Worm (Caenorhabditis elegans) whole organism, L1 larva: Measurements from ENCODE around the gene T05H10.1.

ENCODE experiments used
- C16A3.4 ChIP-seq: fragments of 150-350 bp; optimal IDR thresholded peaks from 2 replicates; lab custom pipeline; 2014; ENCODE audit warnings: missing biosample characterization, missing genetic modification characterization
- F16B12.6 ChIP-seq: fragments of 150-350 bp; optimal IDR thresholded peaks from 2 replicates; lab custom pipeline; 2014; ENCODE audit warnings: missing biosample characterization, missing genetic modification characterization
- Y116A8C.19 ChIP-seq: sonication (generic microtip); optimal IDR thresholded peaks from 2 replicates; lab custom pipeline; 2016; ENCODE audit warnings: missing compliant biosample characterization, missing genetic modification characterization, borderline replicate concordance
- aha-1 ChIP-seq: fragments of 150-350 bp; optimal IDR thresholded peaks from 2 replicates; lab custom pipeline; 2014; ENCODE audit warnings: missing biosample characterization, missing genetic modification characterization
- alr-1 ChIP-seq: fragments of 200-800 bp; sonication (Bioruptor generic); optimal IDR thresholded peaks from 2 replicates; lab custom pipeline; 2018; ENCODE audit warnings: borderline replicate concordance, mild to moderate bottlenecking, missing genetic modification characterization, missing compliant biosample characterization
- aly-2 ChIP-seq: fragments of 150-350 bp; optimal IDR thresholded peaks from 2 replicates; lab custom pipeline; 2014; ENCODE audit warnings: missing biosample characterization, missing genetic modification characterization
- ama-1 ChIP-seq: fragments of 150-350 bp; optimal IDR thresholded peaks from 2 replicates; lab custom pipeline; 2014
- blmp-1 ChIP-seq: fragments of 150-350 bp; optimal IDR thresholded peaks from 2 replicates; lab custom pipeline; 2014; ENCODE audit warnings: missing biosample characterization, missing genetic modification characterization
- ceh-63 ChIP-seq: fragments of 200-800 bp; sonication (Bioruptor generic); optimal IDR thresholded peaks from 2 replicates; lab custom pipeline; 2018; ENCODE audit warnings: mild to moderate bottlenecking, missing genetic modification characterization, missing compliant biosample characterization
- ceh-8 ChIP-seq: fragments of 200-800 bp; sonication (Bioruptor generic); optimal IDR thresholded peaks from 2 replicates; lab custom pipeline; 2018; ENCODE audit warnings: mild to moderate bottlenecking, missing genetic modification characterization, moderate library complexity, missing compliant biosample characterization
- ceh-82 ChIP-seq, 3 experiments: fragments of 150-350 bp in 1 of 3; sonication (generic microtip) in 2 of 3; optimal IDR thresholded peaks; 2 replicates each; lab custom pipeline; 2014 to 2017; ENCODE audit warnings: missing biosample characterization in 3 of 3, missing genetic modification characterization in 3 of 3
- ceh-88 ChIP-seq: fragments of 200-800 bp; sonication (Bioruptor generic); IDR thresholded peaks from 2 replicates; pipeline ENCODE4 v1.3.6; 2022; ENCODE audit warnings: missing genetic modification characterization, missing compliant biosample characterization
- ceh-90 ChIP-seq: sonication (generic microtip); optimal IDR thresholded peaks from 2 replicates; lab custom pipeline; 2016; ENCODE audit warnings: missing genetic modification characterization, missing compliant biosample characterization
- ces-1 ChIP-seq: fragments of 150-350 bp; optimal IDR thresholded peaks from 2 replicates; lab custom pipeline; 2014; ENCODE audit warnings: missing biosample characterization, missing genetic modification reagents, missing genetic modification characterization
- dpl-1 ChIP-seq, 3 experiments: fragments of 150-350 bp in 2 of 3; sonication (generic microtip) in 1 of 3; optimal IDR thresholded peaks; 2 replicates each; lab custom pipeline; 2014 to 2017; ENCODE audit warnings: missing biosample characterization in 3 of 3, missing genetic modification characterization in 3 of 3, missing genetic modification reagents in 3 of 3
- elt-2 ChIP-seq: sonication (generic microtip); optimal IDR thresholded peaks from 2 replicates; lab custom pipeline; 2016; ENCODE audit warnings: missing genetic modification characterization, mild to moderate bottlenecking, inconsistent platforms, missing compliant biosample characterization, missing genetic modification reagents
- elt-3 ChIP-seq, 6 experiments: fragments of 150-350 bp in 1 of 6; sonication (generic microtip); optimal IDR thresholded peaks; 2 replicates each; lab custom pipeline; 2017 to 2018; ENCODE audit warnings: missing biosample characterization in 6 of 6, missing genetic modification characterization in 6 of 6, inconsistent platforms in 1 of 6
- ets-5 ChIP-seq: fragments of 200-800 bp; sonication (Bioruptor generic); IDR thresholded peaks from 2 replicates; pipeline ENCODE4 v1.3.6; 2022; ENCODE audit warnings: missing genetic modification characterization, missing compliant biosample characterization
- fkh-10 ChIP-seq: sonication (generic microtip); optimal IDR thresholded peaks from 2 replicates; lab custom pipeline; 2017; ENCODE audit warnings: missing biosample characterization, missing genetic modification reagents, missing genetic modification characterization
- fkh-4 ChIP-seq: sonication (generic microtip); optimal IDR thresholded peaks from 2 replicates; lab custom pipeline; 2016; ENCODE audit warnings: missing compliant biosample characterization, missing genetic modification characterization, borderline replicate concordance
- fkh-8 ChIP-seq: sonication (generic microtip); optimal IDR thresholded peaks from 2 replicates; lab custom pipeline; 2016; ENCODE audit warnings: mild to moderate bottlenecking, missing genetic modification characterization, missing compliant biosample characterization
- grh-1 ChIP-seq: fragments of 200-800 bp; sonication (Bioruptor generic); IDR thresholded peaks from 2 replicates; pipeline ENCODE4 v1.3.6; 2022; ENCODE audit warnings: missing genetic modification reagents, missing genetic modification characterization, missing compliant biosample characterization
- hlh-17 ChIP-seq: fragments of 200-800 bp; sonication (Bioruptor generic); optimal IDR thresholded peaks from 2 replicates; lab custom pipeline; 2018; ENCODE audit warnings: missing genetic modification characterization, mild to moderate bottlenecking, missing compliant biosample characterization, moderate library complexity, borderline replicate concordance
- hlh-4 ChIP-seq: sonication (generic microtip); optimal IDR thresholded peaks from 2 replicates; lab custom pipeline; 2016; ENCODE audit warnings: mild to moderate bottlenecking, missing genetic modification characterization, missing compliant biosample characterization
- lin-13 ChIP-seq: fragments of 150-350 bp; optimal IDR thresholded peaks from 2 replicates; lab custom pipeline; 2014; ENCODE audit warnings: missing biosample characterization, missing genetic modification reagents, missing genetic modification characterization
- lin-15B ChIP-seq: fragments of 150-350 bp; sonication (generic microtip); optimal IDR thresholded peaks from 3 replicates; lab custom pipeline; 2014; ENCODE audit warnings: missing biosample characterization, missing genetic modification characterization
- lin-35 ChIP-seq, 2 experiments: fragments of 150-350 bp; optimal IDR thresholded peaks; 2 replicates each; lab custom pipeline; 2014; ENCODE audit warnings: missing biosample characterization in 2 of 2, missing genetic modification characterization in 2 of 2, missing genetic modification reagents in 2 of 2
- lin-39 ChIP-seq: fragments of 150-350 bp; optimal IDR thresholded peaks from 2 replicates; lab custom pipeline; 2014; ENCODE audit warnings: missing biosample characterization, missing genetic modification reagents, missing genetic modification characterization
- lir-3 ChIP-seq: sonication (generic microtip); optimal IDR thresholded peaks from 2 replicates; lab custom pipeline; 2016; ENCODE audit warnings: mild to moderate bottlenecking, missing genetic modification characterization, moderate library complexity, missing compliant biosample characterization; ENCODE audit not compliant: poor library complexity
- lsy-2 ChIP-seq, 2 experiments: fragments of 150-350 bp; optimal IDR thresholded peaks; 2 replicates each; lab custom pipeline; 2014; ENCODE audit warnings: missing biosample characterization in 2 of 2, missing genetic modification characterization in 2 of 2
- mab-9 ChIP-seq: fragments of 200-800 bp; sonication (Bioruptor generic); IDR thresholded peaks from 2 replicates; pipeline ENCODE4 v1.3.6; 2022; ENCODE audit warnings: missing genetic modification reagents, missing genetic modification characterization, missing compliant biosample characterization
- mep-1 ChIP-seq: fragments of 150-350 bp; optimal IDR thresholded peaks from 2 replicates; lab custom pipeline; 2014; ENCODE audit warnings: missing biosample characterization, missing genetic modification characterization
- nhr-11 ChIP-seq: fragments of 150-350 bp; optimal IDR thresholded peaks from 2 replicates; lab custom pipeline; 2014; ENCODE audit warnings: missing biosample characterization, missing genetic modification characterization
- nhr-237 ChIP-seq: fragments of 150-350 bp; optimal IDR thresholded peaks from 2 replicates; lab custom pipeline; 2014; ENCODE audit warnings: missing biosample characterization, missing genetic modification characterization
- nhr-47 ChIP-seq: sonication (generic microtip); optimal IDR thresholded peaks from 2 replicates; lab custom pipeline; 2016; ENCODE audit warnings: mild to moderate bottlenecking, missing genetic modification characterization, moderate library complexity, missing compliant biosample characterization
- nhr-77 ChIP-seq: fragments of 150-350 bp; optimal IDR thresholded peaks from 2 replicates; lab custom pipeline; 2014; ENCODE audit warnings: missing biosample characterization, missing genetic modification characterization
- nhr-84 ChIP-seq: sonication (generic microtip); optimal IDR thresholded peaks from 2 replicates; lab custom pipeline; 2017; ENCODE audit warnings: missing biosample characterization, missing genetic modification characterization
- nhr-85 ChIP-seq: sonication (generic microtip); peaks from one replicate; lab custom pipeline; 2016; ENCODE audit warnings: missing genetic modification characterization, inconsistent platforms, missing compliant biosample characterization
- pqm-1 ChIP-seq: sonication (generic microtip); optimal IDR thresholded peaks from 3 replicates; lab custom pipeline; 2017; ENCODE audit warnings: missing biosample characterization, missing genetic modification characterization
- snpc-4 ChIP-seq: fragments of 150-350 bp; optimal IDR thresholded peaks from 2 replicates; lab custom pipeline; 2014; ENCODE audit warnings: missing biosample characterization, missing genetic modification characterization
- sox-4 ChIP-seq: sonication (generic microtip); optimal IDR thresholded peaks from 2 replicates; lab custom pipeline; 2016; ENCODE audit warnings: missing genetic modification characterization, missing compliant biosample characterization
- sptf-1 ChIP-seq: fragments of 150-350 bp; optimal IDR thresholded peaks from 2 replicates; lab custom pipeline; 2014; ENCODE audit warnings: missing biosample characterization, missing genetic modification characterization
- sup-37 ChIP-seq: fragments of 200-800 bp; sonication (Bioruptor generic); optimal IDR thresholded peaks from 2 replicates; lab custom pipeline; 2018; ENCODE audit warnings: mild to moderate bottlenecking, missing genetic modification characterization, missing compliant biosample characterization
- swsn-7 ChIP-seq: sonication (generic microtip); optimal IDR thresholded peaks from 2 replicates; lab custom pipeline; 2016; ENCODE audit warnings: missing genetic modification characterization, missing compliant biosample characterization
- tbx-2 ChIP-seq: sonication (generic microtip); optimal IDR thresholded peaks from 2 replicates; lab custom pipeline; 2016; ENCODE audit warnings: missing genetic modification characterization, missing compliant biosample characterization
- tlp-1 ChIP-seq: fragments of 150-350 bp; optimal IDR thresholded peaks from 2 replicates; lab custom pipeline; 2014; ENCODE audit warnings: missing biosample characterization, missing genetic modification characterization
- unc-30 ChIP-seq: sonication (generic microtip); optimal IDR thresholded peaks from 2 replicates; lab custom pipeline; 2017; ENCODE audit warnings: missing biosample characterization, missing genetic modification characterization
- unc-62 ChIP-seq: fragments of 150-350 bp; optimal IDR thresholded peaks from 2 replicates; lab custom pipeline; 2014; ENCODE audit warnings: missing biosample characterization, missing genetic modification reagents, missing genetic modification characterization
- unc-86 ChIP-seq: sonication (generic microtip); optimal IDR thresholded peaks from 2 replicates; lab custom pipeline; 2016; ENCODE audit warnings: missing genetic modification characterization, missing compliant biosample characterization
- unc-98 ChIP-seq: fragments of 200-800 bp; sonication (Bioruptor generic); IDR thresholded peaks from 2 replicates; pipeline ENCODE4 v1.3.6; 2022; ENCODE audit warnings: missing genetic modification characterization, missing compliant biosample characterization
- vab-15 ChIP-seq: sonication (generic microtip); optimal IDR thresholded peaks from 2 replicates; lab custom pipeline; 2017; ENCODE audit warnings: missing genotype, mild to moderate bottlenecking, missing genetic modification characterization, missing compliant biosample characterization
- zag-1 ChIP-seq: fragments of 150-350 bp; optimal IDR thresholded peaks from 2 replicates; lab custom pipeline; 2014; ENCODE audit warnings: missing biosample characterization, missing genetic modification characterization
- zip-4 ChIP-seq: fragments of 200-800 bp; sonication (Bioruptor generic); optimal IDR thresholded peaks from 2 replicates; lab custom pipeline; 2018; ENCODE audit warnings: mild to moderate bottlenecking, missing genetic modification characterization, moderate library complexity, missing compliant biosample characterization
- ztf-4 ChIP-seq: fragments of 150-350 bp; optimal IDR thresholded peaks from 2 replicates; lab custom pipeline; 2014; ENCODE audit warnings: missing biosample characterization, missing genetic modification characterization

The T05H10.1 gene

DNA sequence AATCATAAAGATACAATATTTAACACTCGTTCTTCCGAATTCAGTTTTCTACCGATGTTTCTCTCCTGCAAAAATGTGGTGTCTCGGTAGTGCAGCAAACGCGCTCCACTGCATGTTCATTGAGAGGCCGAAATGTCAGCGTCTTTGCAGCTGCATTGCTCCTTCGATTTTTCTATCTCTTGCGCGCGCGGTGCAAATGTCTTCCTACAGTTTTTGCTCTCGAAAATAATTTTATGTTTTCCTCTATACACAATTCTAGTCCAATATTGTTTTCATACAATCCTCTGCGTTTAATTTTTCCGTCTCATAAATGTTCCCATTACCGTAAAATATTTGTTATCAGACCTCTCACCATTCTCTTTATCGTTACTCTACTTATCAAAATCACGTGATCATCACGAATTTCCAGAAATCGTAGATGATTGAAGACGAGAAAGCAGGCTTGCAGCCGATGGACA, 20.0 kb downstream of the T05H10.1 start, which contains the start of gene ufd-2 (continued):
- TF ChIP-seq nhr-84 (tag; lab: Kevin White, UChicago) (no peak), lin-35 (GFP tag; optimal IDR thresholded peaks at IDR 0.05; lab: Kevin White, UChicago) (peak; percentile 72 to 83), nhr-11 (tag; lab: Kevin White, UChicago) (no peak), elt-2 (tag; lab: Kevin White, UChicago) (peak; percentile 53), unc-98 (GFP tag; lab: Robert Waterston, UW) (no peak), C16A3.4 (tag; lab: Kevin White, UChicago) (peak; percentile 85), zip-4 (no peak), ceh-63 (GFP tag; lab: Kevin White, UChicago) (no peak), aly-2 (tag; lab: Kevin White, UChicago) (no peak), lin-13 (GFP tag; lab: Kevin White, UChicago) (peak; percentile 53), tbx-2 (tag; lab: Kevin White, UChicago) (no peak), tlp-1 (tag; lab: Kevin White, UChicago) (peak; percentile 23), pqm-1 (no peak), elt-3 (tag; optimal IDR thresholded peaks at IDR 0.05; lab: Kevin White, UChicago) (no peak), lin-39 (no peak), hlh-17 (no peak), sox-4 (tag; lab: Kevin White, UChicago) (no peak), mab-9 (no peak), alr-1 (tag; lab: Kevin White, UChicago) (no peak), ceh-82 (tag; optimal IDR thresholded peaks at IDR 0.05; lab: Kevin White, UChicago) (peak; percentile 45 to 76 (median 74)), lsy-2 (tag; optimal IDR thresholded peaks at IDR 0.05; lab: Kevin White, UChicago) (peak; percentile 67 to 89), lin-15B (tag; lab: Kevin White, UChicago) (peak; percentile 90), F16B12.6 (tag; lab: Kevin White, UChicago) (peak; percentile 66), fkh-8 (tag; lab: Kevin White, UChicago) (peak; percentile 70), ama-1 (lab: Kevin White, UChicago) (no peak), sup-37 (GFP tag; lab: Kevin White, UChicago) (no peak), swsn-7 (tag; lab: Kevin White, UChicago) (peak; percentile 55), blmp-1 (tag; lab: Kevin White, UChicago) (peak; percentile 55), ztf-4 (tag; lab: Kevin White, UChicago) (no peak), dpl-1 (GFP tag; optimal IDR thresholded peaks at IDR 0.05; lab: Kevin White, UChicago) (peak; percentile 61 to 75 (median 66)), fkh-10 (GFP tag; lab: Kevin White, UChicago) (peak; percentile 16), fkh-4 (tag; lab: Kevin White, UChicago) (no peak), nhr-237 (peak; percentile 4), snpc-4 (tag; lab: Kevin White, UChicago) (no peak), unc-30 (no peak), ceh-8 (GFP tag; lab: Kevin White, UChicago) (no peak), Y116A8C.19 (tag; lab: Kevin White, UChicago) (no peak), grh-1 (GFP tag; lab: Robert Waterston, UW) (no peak), ces-1 (no peak), unc-86 (peak; percentile 46), unc-62 (GFP tag; lab: Kevin White, UChicago) (no peak), mep-1 (tag; lab: Kevin White, UChicago) (peak; percentile 70), hlh-4 (no peak), vab-15 (tag; lab: Kevin White, UChicago) (peak; percentile 77), ceh-90 (tag; lab: Kevin White, UChicago) (no peak), ceh-88 (no peak), aha-1 (tag; lab: Kevin White, UChicago) (no peak), nhr-47 (peak; percentile 64), zag-1 (tag; lab: Kevin White, UChicago) (peak; percentile 5), sptf-1 (tag; lab: Kevin White, UChicago) (no peak), nhr-77 (tag; lab: Kevin White, UChicago) (peak; percentile 67), nhr-85 (tag; lab: Kevin White, UChicago) (peak; percentile 60), lir-3 (peak; percentile 68), ets-5 (GFP tag; lab: Robert Waterston, UW) (no peak)
